Fruit fly (Drosophila melanogaster) whole organism, embryonic: ENCODE results near the gene beta4GalNAcTB.
A peak's percentile ranks its signal among the peaks of the same experiment; 100 is the strongest.

Experiments
- Ada2b ChIP-seq: fragments of 200-800 bp; sonication (Bioruptor generic); IDR thresholded peaks from 2 replicates; pipeline ENCODE4 v1.3.6; 2022; ENCODE audit warnings: missing biosample characterization, missing genetic modification characterization
- Blimp-1 ChIP-seq: fragments of 200-800 bp; sonication (Bioruptor generic); optimal IDR thresholded peaks from 3 replicates; lab custom pipeline; 2018; ENCODE audit warnings: missing biosample characterization, missing genetic modification characterization, mild to moderate bottlenecking, moderate library complexity, missing genetic modification reagents
- CG10431 ChIP-seq: fragments of 200-800 bp; sonication (Bioruptor generic); optimal IDR thresholded peaks from 3 replicates; lab custom pipeline; 2018; ENCODE audit warnings: missing biosample characterization, mild to moderate bottlenecking, missing genetic modification characterization
- CG1233 ChIP-seq: fragments of 200-800 bp; sonication (Bioruptor generic); optimal IDR thresholded peaks from 4 replicates; lab custom pipeline; 2018; ENCODE audit warnings: missing biosample characterization, mild to moderate bottlenecking, missing genetic modification characterization
- CG1603 ChIP-seq: fragments of 200-800 bp; sonication (Bioruptor generic); optimal IDR thresholded peaks from 2 replicates; lab custom pipeline; 2019; ENCODE audit warnings: missing biosample characterization, mild to moderate bottlenecking, missing genetic modification characterization, moderate library complexity
- CG17829 ChIP-seq: fragments of 200-800 bp; optimal IDR thresholded peaks from 2 replicates; lab custom pipeline; 2019; ENCODE audit warnings: missing biosample characterization, mild to moderate bottlenecking, missing genetic modification characterization, moderate library complexity
- CG18599 ChIP-seq: fragments of 200-800 bp; sonication (Bioruptor generic); optimal IDR thresholded peaks from 3 replicates; lab custom pipeline; 2017; ENCODE audit warnings: missing biosample characterization, missing genetic modification characterization, mild to moderate bottlenecking, moderate library complexity, missing genetic modification reagents
- CG2712 ChIP-seq: fragments of 200-800 bp; optimal IDR thresholded peaks from 3 replicates; lab custom pipeline; 2019; ENCODE audit warnings: missing biosample characterization, mild to moderate bottlenecking, missing genetic modification characterization, moderate library complexity
- CG32532 ChIP-seq: fragments of 200-800 bp; sonication (Bioruptor generic); IDR thresholded peaks from 2 replicates; pipeline ENCODE4 v1.3.6; 2022; ENCODE audit warnings: missing biosample characterization, missing genetic modification characterization
- CG3281 ChIP-seq: fragments of 200-800 bp; sonication (Bioruptor generic); optimal IDR thresholded peaks from 3 replicates; lab custom pipeline; 2017; ENCODE audit warnings: missing biosample characterization, mild to moderate bottlenecking, missing genetic modification characterization
- CG7556 ChIP-seq: fragments of 200-800 bp; sonication (Bioruptor generic); optimal IDR thresholded peaks from 2 replicates; lab custom pipeline; 2017; ENCODE audit warnings: missing biosample characterization, mild to moderate bottlenecking, missing genetic modification characterization
- CG7745 ChIP-seq: fragments of 200-800 bp; sonication (Bioruptor generic); optimal IDR thresholded peaks from 2 replicates; lab custom pipeline; 2018; ENCODE audit warnings: missing biosample characterization, mild to moderate bottlenecking, missing genetic modification characterization, moderate library complexity
- CG7839 ChIP-seq: fragments of 200-800 bp; sonication (Bioruptor generic); optimal IDR thresholded peaks from 3 replicates; lab custom pipeline; 2018; ENCODE audit warnings: missing biosample characterization, mild to moderate bottlenecking, missing genetic modification characterization, moderate library complexity
- Ets65A ChIP-seq: fragments of 200-800 bp; sonication (Bioruptor generic); peaks from one replicate; lab custom pipeline; 2016; ENCODE audit warnings: missing biosample characterization, missing genetic modification characterization
- Gug ChIP-seq: fragments of 200-800 bp; sonication (Bioruptor generic); IDR thresholded peaks from 4 replicates; pipeline ENCODE4 v1.3.6; 2022; ENCODE audit warnings: missing biosample characterization, missing genetic modification characterization
- H2.0 ChIP-seq: fragments of 200-800 bp; sonication (Bioruptor generic); IDR thresholded peaks from 2 replicates; pipeline ENCODE4 v1.3.6; 2022; ENCODE audit warnings: missing biosample characterization, missing genetic modification characterization
- Hr51 ChIP-seq, 2 experiments: fragments of 200-800 bp; sonication (Bioruptor generic); optimal IDR thresholded peaks; 2 replicates in 1 of 2; 3 replicates in 1 of 2; lab custom pipeline; 2016 to 2018; ENCODE audit warnings: missing biosample characterization in 2 of 2, missing genetic modification characterization in 2 of 2, mild to moderate bottlenecking in 1 of 2, moderate library complexity in 1 of 2
- Hsf ChIP-seq: fragments of 200-800 bp; sonication (Bioruptor generic); optimal IDR thresholded peaks from 3 replicates; lab custom pipeline; 2016; ENCODE audit warnings: missing biosample characterization, missing genetic modification characterization
- Med ChIP-seq: fragments of 200-800 bp; sonication (Bioruptor generic); peaks from one replicate; lab custom pipeline; 2016; ENCODE audit warnings: missing biosample characterization, missing genetic modification characterization, mild to moderate bottlenecking, inconsistent platforms, moderate library complexity
- Nf-YC ChIP-seq: fragments of 200-800 bp; optimal IDR thresholded peaks from 3 replicates; lab custom pipeline; 2019; ENCODE audit warnings: missing biosample characterization, mild to moderate bottlenecking, missing genetic modification characterization, moderate library complexity
- Pdp1 ChIP-seq, 2 experiments: fragments of 200-800 bp; sonication (Bioruptor generic); optimal IDR thresholded peaks; 3 replicates each; lab custom pipeline; 2016; ENCODE audit warnings: missing biosample characterization in 2 of 2, missing genetic modification characterization in 2 of 2, mild to moderate bottlenecking in 1 of 2, moderate library complexity in 1 of 2
- Spps ChIP-seq: fragments of 200-800 bp; sonication (Bioruptor generic); optimal IDR thresholded peaks from 2 replicates; lab custom pipeline; 2018; ENCODE audit warnings: missing biosample characterization, mild to moderate bottlenecking, missing genetic modification characterization
- Tbp ChIP-seq: fragments of >200 bp; optimal IDR thresholded peaks from 2 replicates; lab custom pipeline; 2018; ENCODE audit warnings: missing biosample characterization, missing genetic modification characterization
- ab ChIP-seq: fragments of 200-800 bp; sonication (Bioruptor generic); optimal IDR thresholded peaks from 2 replicates; lab custom pipeline; 2016; ENCODE audit warnings: missing biosample characterization, missing genetic modification characterization
- dmrt99B ChIP-seq: fragments of 200-800 bp; sonication (Bioruptor generic); optimal IDR thresholded peaks from 2 replicates; lab custom pipeline; 2018; ENCODE audit warnings: missing biosample characterization, mild to moderate bottlenecking, missing genetic modification characterization, moderate library complexity
- fd3F ChIP-seq: fragments of 200-800 bp; sonication (Bioruptor generic); optimal IDR thresholded peaks from 2 replicates; lab custom pipeline; 2018; ENCODE audit warnings: missing biosample characterization, mild to moderate bottlenecking, missing genetic modification characterization, moderate library complexity
- hkb ChIP-seq, 2 experiments: fragments of 200-800 bp in 1 of 2; fragments of >200 bp in 1 of 2; sonication (Bioruptor generic) in 1 of 2; IDR thresholded peaks in 1 of 2; optimal IDR thresholded peaks in 1 of 2; 2 replicates each; pipeline versions ENCODE4 v1.3.6 to Lab custom; 2017 to 2022; ENCODE audit warnings: missing biosample characterization in 1 of 2, missing genetic modification characterization in 1 of 2
- org-1 ChIP-seq: fragments of 200-800 bp; sonication (Bioruptor generic); optimal IDR thresholded peaks from 2 replicates; lab custom pipeline; 2017; ENCODE audit warnings: missing biosample characterization, missing genetic modification characterization
- prd ChIP-seq, 3 experiments: fragments of >200 bp in 2 of 3; fragments of 200-800 bp in 1 of 3; sonication (Bioruptor generic) in 1 of 3; optimal IDR thresholded peaks in 2 of 3; IDR thresholded peaks in 1 of 3; 2 replicates in 2 of 3; 3 replicates in 1 of 3; pipeline versions ENCODE4 v1.3.6 to Lab custom; 2017 to 2022; ENCODE audit warnings: missing biosample characterization in 1 of 3, missing genetic modification characterization in 1 of 3
- pros ChIP-seq: fragments of 200-800 bp; sonication (Bioruptor generic); optimal IDR thresholded peaks from 3 replicates; lab custom pipeline; 2019; ENCODE audit warnings: missing biosample characterization, mild to moderate bottlenecking, missing genetic modification characterization, moderate library complexity
- ranshi ChIP-seq: fragments of 200-800 bp; sonication (Bioruptor generic); IDR thresholded peaks from 2 replicates; pipeline ENCODE4 v1.3.6; 2022; ENCODE audit warnings: missing biosample characterization, missing genetic modification characterization
- sd ChIP-seq: fragments of 200-800 bp; sonication (Bioruptor generic); optimal IDR thresholded peaks from 3 replicates; lab custom pipeline; 2018; ENCODE audit warnings: missing biosample characterization, mild to moderate bottlenecking, missing genetic modification characterization, moderate library complexity
- trem ChIP-seq: fragments of 200-800 bp; optimal IDR thresholded peaks from 3 replicates; lab custom pipeline; 2019; ENCODE audit warnings: missing biosample characterization, mild to moderate bottlenecking, missing genetic modification characterization, moderate library complexity
- ttk ChIP-seq: fragments of 200-800 bp; sonication (Bioruptor generic); IDR thresholded peaks from 2 replicates; pipeline ENCODE4 v2.1.2; 2022; ENCODE audit warnings: missing biosample characterization, missing genetic modification characterization
- unpg ChIP-seq: fragments of 200-800 bp; sonication (Bioruptor generic); optimal IDR thresholded peaks from 3 replicates; lab custom pipeline; 2018; ENCODE audit warnings: missing biosample characterization, mild to moderate bottlenecking, missing genetic modification characterization, moderate library complexity
- vvl ChIP-seq: fragments of 200-800 bp; sonication (Bioruptor generic); IDR thresholded peaks from 2 replicates; pipeline ENCODE4 v1.3.6; 2022; ENCODE audit warnings: missing biosample characterization, missing genetic modification characterization

beta4GalNAcTB gene

dm6 chr3R:29075631-29076398 lies 42.0 kb upstream of the beta4GalNAcTB start (continued):
- TF ChIP-seq Nf-YC (tag; lab: Kevin White, UChicago) (peak; percentile 12), fd3F (GFP tag; lab: Kevin White, UChicago) (no peak), unpg (GFP tag; lab: Kevin White, UChicago) (peak; percentile 13), CG18599 (GFP tag; lab: Kevin White, UChicago) (peak; percentile 73), dmrt99B (tag; lab: Kevin White, UChicago) (peak; percentile 37), CG1233 (GFP tag; lab: Kevin White, UChicago) (no peak), ttk (GFP tag; lab: Robert Waterston, UW) (0 out of 2 replicates have a peak, but pooled peaks have one; percentile 25), Gug (GFP tag; lab: Robert Waterston, UW) (0 out of 4 replicates have a peak, but pooled peaks have one; percentile 10), Hr51 (GFP tag; optimal IDR thresholded peaks at IDR 0.05; lab: Kevin White, UChicago) (peak in 1 of 2 experiments; percentile 3), ranshi (no peak), Hsf (GFP tag; lab: Kevin White, UChicago) (peak; percentile 13), Ada2b (GFP tag; lab: Robert Waterston, UW) (peak; percentile 35; the same call in 1 of the 2 replicates), vvl (GFP tag; lab: Robert Waterston, UW) (0 out of 2 replicates have a peak, but pooled peaks have one; percentile 18), CG32532 (GFP tag; lab: Robert Waterston, UW) (0 out of 2 replicates have a peak, but pooled peaks have one; percentile 7), CG7839 (peak; percentile 9), trem (tag; lab: Kevin White, UChicago) (no peak), CG10431 (GFP tag; lab: Kevin White, UChicago) (no peak), sd (tag; lab: Kevin White, UChicago) (peak; percentile 12), pros (GFP tag; lab: Kevin White, UChicago) (peak; percentile 10), Med (GFP tag; lab: Kevin White, UChicago) (peak; percentile 40), org-1 (GFP tag; lab: Kevin White, UChicago) (peak; percentile 1), H2.0 (GFP tag; lab: Robert Waterston, UW) (no peak), CG7745 (tag; lab: Kevin White, UChicago) (no peak), hkb (optimal IDR thresholded peaks at IDR 0.05; lab: Kevin White, UChicago) (no peak), hkb (GFP tag; IDR thresholded peaks at IDR 0.05; lab: Robert Waterston, UW) (0 out of 2 replicates have a peak, but pooled peaks have one; percentile 21), Pdp1 (GFP tag; optimal IDR thresholded peaks at IDR 0.05; lab: Kevin White, UChicago) (peak in 1 of 2 experiments; percentile 1), CG2712 (tag; lab: Kevin White, UChicago) (peak; percentile 29), CG1603 (tag; lab: Kevin White, UChicago) (peak; percentile 27), ab (GFP tag; lab: Kevin White, UChicago) (no peak), Spps (tag; lab: Kevin White, UChicago) (no peak), Tbp (GFP tag; lab: Kevin White, UChicago) (no peak), CG3281 (GFP tag; lab: Kevin White, UChicago) (peak; percentile 24), prd (optimal IDR thresholded peaks at IDR 0.05; lab: Kevin White, UChicago) (no peak), prd (GFP tag; IDR thresholded peaks at IDR 0.05; lab: Robert Waterston, UW) (0 out of 3 replicates have a peak, but pooled peaks have one; percentile 23), Ets65A (GFP tag; lab: Kevin White, UChicago) (peak; percentile 77), CG7556 (GFP tag; lab: Kevin White, UChicago) (peak; percentile 45), CG17829 (tag; lab: Kevin White, UChicago) (no peak), Blimp-1 (peak; percentile 13)
